Fruit fly (Drosophila melanogaster) whole organism, adult: ENCODE results near the gene CG15141.

Source experiments
- CG11617 ChIP-seq: fragments of 200-800 bp; sonication (Bioruptor generic); optimal IDR thresholded peaks from 2 replicates; lab custom pipeline; 2017; ENCODE audit warnings: mild to moderate bottlenecking, missing biosample characterization, missing genetic modification reagents, missing genetic modification characterization
- CG12768 ChIP-seq: fragments of 200-800 bp; sonication (Bioruptor generic); optimal IDR thresholded peaks from 2 replicates; lab custom pipeline; 2017; ENCODE audit warnings: missing biosample characterization, missing genetic modification characterization, mild to moderate bottlenecking, moderate library complexity, missing genetic modification reagents
- CG14711 ChIP-seq: fragments of 200-800 bp; sonication (Bioruptor generic); optimal IDR thresholded peaks from 2 replicates; lab custom pipeline; 2018; ENCODE audit warnings: missing biosample characterization, mild to moderate bottlenecking, missing genetic modification characterization, moderate library complexity
- CG1620 ChIP-seq: fragments of 200-800 bp; sonication (Bioruptor generic); optimal IDR thresholded peaks from 2 replicates; lab custom pipeline; 2016; ENCODE audit warnings: missing biosample characterization, missing genetic modification characterization
- CG33017 ChIP-seq: fragments of 200-800 bp; sonication (Bioruptor generic); optimal IDR thresholded peaks from 2 replicates; lab custom pipeline; 2018; ENCODE audit warnings: missing biosample characterization, mild to moderate bottlenecking, missing genetic modification characterization, moderate library complexity
- CG5204 ChIP-seq: fragments of 200-800 bp; sonication (Bioruptor generic); optimal IDR thresholded peaks from 2 replicates; lab custom pipeline; 2016; ENCODE audit warnings: missing biosample characterization, missing genetic modification characterization
- CG7045 ChIP-seq: fragments of 200-800 bp; sonication (Bioruptor generic); optimal IDR thresholded peaks from 2 replicates; lab custom pipeline; 2017; ENCODE audit warnings: missing biosample characterization, mild to moderate bottlenecking, missing genetic modification characterization
- CG7101 ChIP-seq: fragments of 200-800 bp; sonication (Bioruptor generic); optimal IDR thresholded peaks from 2 replicates; lab custom pipeline; 2018; ENCODE audit warnings: missing biosample characterization, mild to moderate bottlenecking, missing genetic modification characterization, moderate library complexity
- Clk ChIP-seq: fragments of 200-800 bp; sonication (Bioruptor generic); optimal IDR thresholded peaks from 2 replicates; lab custom pipeline; 2017; ENCODE audit warnings: missing biosample characterization, missing genetic modification characterization
- Crg-1 ChIP-seq: fragments of 200-800 bp; sonication (Bioruptor generic); optimal IDR thresholded peaks from 2 replicates; lab custom pipeline; 2016; ENCODE audit warnings: missing biosample characterization, missing genetic modification characterization
- Hr96 ChIP-seq: fragments of 200-800 bp; sonication (Bioruptor generic); optimal IDR thresholded peaks from 2 replicates; lab custom pipeline; 2016; ENCODE audit warnings: missing biosample characterization, missing genetic modification characterization
- Mnt ChIP-seq: fragments of 200-800 bp; sonication (Bioruptor generic); optimal IDR thresholded peaks from 2 replicates; lab custom pipeline; 2016; ENCODE audit warnings: missing biosample characterization, mild to moderate bottlenecking, missing genetic modification characterization
- bab1 ChIP-seq: fragments of 200-800 bp; sonication (Bioruptor generic); optimal IDR thresholded peaks from 3 replicates; lab custom pipeline; 2019; ENCODE audit warnings: missing biosample characterization, mild to moderate bottlenecking, missing genetic modification characterization, moderate library complexity
- cic ChIP-seq: fragments of 200-800 bp; sonication (Bioruptor generic); optimal IDR thresholded peaks from 2 replicates; lab custom pipeline; 2017; ENCODE audit warnings: missing biosample characterization, mild to moderate bottlenecking, missing genetic modification characterization, moderate library complexity
- cnc ChIP-seq, 2 experiments: fragments of >200 bp; optimal IDR thresholded peaks; 2 replicates each; lab custom pipeline; 2017
- kay ChIP-seq: fragments of 200-800 bp; sonication (Bioruptor generic); peaks from one replicate; lab custom pipeline; 2016; ENCODE audit warnings: missing biosample characterization, missing genetic modification characterization, borderline replicate concordance
- ovo ChIP-seq: fragments of 200-800 bp; sonication (Bioruptor generic); optimal IDR thresholded peaks from 2 replicates; lab custom pipeline; 2016; ENCODE audit warnings: missing biosample characterization, missing genetic modification characterization
- pad ChIP-seq: fragments of 200-800 bp; sonication (Bioruptor generic); optimal IDR thresholded peaks from 3 replicates; lab custom pipeline; 2017; ENCODE audit warnings: missing biosample characterization, missing genetic modification characterization, mild to moderate bottlenecking, moderate library complexity, missing genetic modification reagents
- tj ChIP-seq: fragments of 200-800 bp; sonication (Bioruptor generic); optimal IDR thresholded peaks from 3 replicates; lab custom pipeline; 2017; ENCODE audit warnings: missing biosample characterization, mild to moderate bottlenecking, missing genetic modification characterization, moderate library complexity
- toe ChIP-seq: fragments of 200-800 bp; sonication (Bioruptor generic); optimal IDR thresholded peaks from 2 replicates; lab custom pipeline; 2016; ENCODE audit warnings: missing biosample characterization, missing genetic modification characterization

Gene CG15141

DNA sequence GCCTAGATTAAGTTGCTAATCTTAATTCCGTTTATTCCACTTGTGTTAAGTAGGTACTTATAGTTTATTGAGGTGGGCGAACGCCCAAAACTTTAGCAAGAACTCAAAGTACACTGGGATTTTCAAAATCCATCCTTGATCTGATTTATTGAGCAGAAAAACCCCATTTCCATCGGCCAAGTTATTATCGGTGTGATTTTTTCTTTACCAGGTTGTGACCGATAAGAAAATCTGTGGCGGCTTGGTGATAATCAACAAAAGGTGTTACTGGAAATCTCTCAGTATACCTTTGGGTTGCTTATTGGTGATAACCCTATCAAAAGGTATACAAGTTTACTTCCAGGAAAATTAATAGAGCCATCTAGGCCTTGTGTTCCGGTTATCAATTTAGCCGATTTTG, 10.0 kb downstream of the CG15141 start:
- TF ChIP-seq kay (GFP tag; lab: Kevin White, UChicago) (peak; percentile 55), Hr96 (GFP tag; lab: Kevin White, UChicago) (no peak)

DNA sequence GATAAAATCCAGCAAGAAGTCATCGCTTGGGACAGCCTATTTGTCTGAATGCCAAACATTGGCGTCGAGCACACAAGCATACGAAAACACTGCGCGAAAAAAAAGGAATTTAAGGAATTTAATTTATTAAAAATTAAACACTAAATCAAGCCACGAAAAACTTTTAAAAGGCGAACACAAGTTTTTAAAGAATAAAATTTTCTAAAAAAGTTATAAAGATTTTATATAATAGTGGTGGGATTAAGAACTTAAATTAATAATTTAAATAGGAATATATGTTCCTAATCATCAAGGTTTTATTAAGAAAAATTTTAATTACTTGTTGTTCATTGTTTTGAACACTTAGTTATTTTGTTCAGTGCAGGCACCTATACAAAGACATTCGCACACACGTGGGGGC, 10.9 kb downstream of the CG15141 start:
- TF ChIP-seq pad (no peak), cic (no peak), CG5204 (GFP tag; lab: Kevin White, UChicago) (no peak), Crg-1 (GFP tag; lab: Kevin White, UChicago) (no peak), kay (GFP tag; lab: Kevin White, UChicago) (no peak), bab1 (GFP tag; lab: Kevin White, UChicago) (no peak), tj (GFP tag; lab: Kevin White, UChicago) (no peak), Clk (GFP tag; lab: Kevin White, UChicago) (no peak), CG7045 (no peak), CG1620 (no peak), Hr96 (GFP tag; lab: Kevin White, UChicago) (no peak), CG11617 (no peak), CG14711 (tag; lab: Kevin White, UChicago) (no peak), CG33017 (tag; lab: Kevin White, UChicago) (no peak), toe (GFP tag; lab: Kevin White, UChicago) (no peak), ovo (no peak)

DNA sequence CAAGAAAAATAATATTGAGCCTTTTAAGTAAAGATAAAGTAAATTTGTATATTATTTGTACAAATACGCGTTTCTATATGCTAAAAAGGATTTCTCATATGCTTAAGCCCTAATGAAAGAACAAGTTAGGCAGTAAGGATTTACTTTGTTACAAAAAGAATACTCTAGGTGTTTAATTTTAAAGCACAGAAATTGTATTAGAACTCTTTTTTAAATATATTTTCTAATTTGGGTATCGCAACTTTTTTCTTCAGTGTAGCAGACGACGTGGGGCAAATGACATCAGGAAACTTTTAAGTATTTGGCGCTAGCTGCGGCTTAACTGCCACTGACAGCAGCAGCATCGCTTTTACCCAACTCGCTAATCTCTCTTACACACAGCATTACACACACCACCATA, 11.6 kb downstream of the CG15141 start:
- TF ChIP-seq bab1 (GFP tag; lab: Kevin White, UChicago) (no peak), Hr96 (GFP tag; lab: Kevin White, UChicago) (no peak), Crg-1 (GFP tag; lab: Kevin White, UChicago) (no peak), CG7101 (tag; lab: Kevin White, UChicago) (no peak), CG1620 (no peak)

DNA sequence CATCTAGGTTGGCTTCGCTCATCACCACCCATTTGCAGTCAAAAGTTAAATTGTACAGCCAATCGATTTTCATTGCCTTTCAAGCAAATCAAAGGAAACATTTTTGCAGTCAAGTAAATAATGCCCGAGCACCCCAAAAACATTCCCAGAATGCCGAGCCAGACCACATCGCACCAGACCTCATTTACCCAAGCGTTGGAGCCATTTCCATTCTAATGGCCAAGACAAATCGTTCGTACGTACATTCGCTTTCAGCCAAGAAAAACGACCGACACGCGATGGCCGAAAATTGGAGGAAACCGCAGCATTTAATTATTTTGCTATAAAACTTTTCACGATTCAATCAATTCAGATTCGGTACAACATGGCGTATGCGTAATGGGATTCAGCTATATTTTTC, 14.6 kb downstream of the CG15141 start:
- TF ChIP-seq cic, result no peak
- TF ChIP-seq kay (GFP tag; lab: Kevin White, UChicago), result no peak
- no peak for TF ChIP-seq pad
- no peak for TF ChIP-seq Clk (GFP tag; lab: Kevin White, UChicago)
- TF ChIP-seq cnc (optimal IDR thresholded peaks at IDR 0.05; lab: Kevin White, UChicago), result no peak
- TF ChIP-seq ovo, result no peak
- no peak for TF ChIP-seq CG7045
- TF ChIP-seq CG12768 (GFP tag; lab: Kevin White, UChicago), result no peak
- TF ChIP-seq CG5204 (GFP tag; lab: Kevin White, UChicago), result no peak
- no peak for TF ChIP-seq CG33017 (tag; lab: Kevin White, UChicago)
- TF ChIP-seq Mnt, result no peak
- TF ChIP-seq CG11617, result no peak

DNA sequence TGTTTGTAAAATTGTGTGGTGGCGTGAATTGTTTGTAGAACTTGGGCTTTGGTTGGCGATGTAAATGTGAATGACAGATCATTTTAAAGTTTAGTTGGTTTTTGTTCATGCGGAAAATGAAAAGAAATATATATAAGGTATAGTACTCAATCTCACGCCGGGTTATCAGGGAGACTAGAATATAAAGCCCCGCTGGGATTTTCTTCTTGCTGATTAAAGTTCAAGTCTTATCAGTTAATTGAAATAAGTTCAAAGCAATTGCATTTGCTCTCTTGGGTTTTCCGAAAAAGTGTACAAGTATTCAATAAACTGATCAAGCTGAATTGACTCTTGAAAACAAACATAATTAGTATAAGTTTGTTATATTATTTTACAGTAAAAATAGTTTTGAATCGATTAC, 15.0 kb downstream of the CG15141 start:
- TF ChIP-seq CG1620 (no peak), kay (GFP tag; lab: Kevin White, UChicago) (peak; percentile 3)

DNA sequence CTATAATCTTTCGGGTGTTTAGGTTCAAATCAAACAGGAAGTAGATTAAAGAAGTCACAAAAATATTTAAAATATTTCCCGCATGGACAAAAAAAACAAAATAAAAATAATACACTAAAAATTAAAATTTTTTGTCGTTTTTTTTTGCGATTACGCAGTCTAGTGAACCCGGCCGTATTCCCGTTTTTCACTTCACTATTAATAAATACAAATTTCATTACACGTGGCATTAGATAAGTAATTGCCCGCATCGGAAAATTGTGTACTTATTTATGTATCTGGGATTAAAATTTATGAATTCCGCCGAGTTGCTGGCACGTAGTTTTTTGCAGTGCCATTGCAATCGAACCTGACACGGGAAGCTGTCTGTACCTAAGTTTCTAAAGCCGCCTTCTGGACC, 16.7 kb downstream of the CG15141 start:
- TF ChIP-seq pad (no peak), Crg-1 (GFP tag; lab: Kevin White, UChicago) (no peak), cnc (optimal IDR thresholded peaks at IDR 0.05; lab: Kevin White, UChicago) (no peak), CG5204 (GFP tag; lab: Kevin White, UChicago) (peak; percentile 58), ovo (no peak), Clk (GFP tag; lab: Kevin White, UChicago) (no peak), bab1 (GFP tag; lab: Kevin White, UChicago) (no peak), CG33017 (tag; lab: Kevin White, UChicago) (peak; percentile 65), cic (no peak), CG11617 (peak; percentile 31), toe (GFP tag; lab: Kevin White, UChicago) (no peak), CG1620 (no peak), CG7045 (peak; percentile 30), Hr96 (GFP tag; lab: Kevin White, UChicago) (no peak), CG12768 (GFP tag; lab: Kevin White, UChicago) (peak; percentile 52), CG7101 (tag; lab: Kevin White, UChicago) (peak; percentile 24), Mnt (no peak), tj (GFP tag; lab: Kevin White, UChicago) (peak; percentile 19), kay (GFP tag; lab: Kevin White, UChicago) (no peak), CG14711 (tag; lab: Kevin White, UChicago) (peak; percentile 28)

DNA sequence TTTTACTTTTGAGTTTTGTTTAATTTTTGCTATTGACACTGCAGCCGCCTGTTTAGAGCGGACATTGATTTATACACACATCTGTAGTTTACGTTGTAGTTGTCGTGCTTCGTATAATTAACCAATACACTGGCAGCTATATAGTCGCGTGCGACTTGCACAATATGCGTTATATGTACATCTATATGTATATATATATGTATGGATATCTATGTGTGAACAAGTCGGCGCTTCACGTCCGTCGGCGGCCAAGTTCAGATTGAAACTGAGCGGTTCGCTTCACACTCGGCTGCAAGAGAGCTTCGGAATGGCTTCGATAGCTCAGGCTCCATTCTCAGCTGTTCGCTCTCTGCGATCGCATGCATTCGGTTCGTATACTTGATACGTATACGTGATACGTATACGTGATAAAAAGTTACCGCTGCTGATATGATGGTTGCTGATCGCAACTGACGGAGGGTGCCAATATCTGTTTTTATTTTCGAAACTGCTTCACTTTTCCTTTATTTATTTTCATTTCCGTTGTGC, 17.6 kb downstream of the CG15141 start:
- TF ChIP-seq cic (peak; percentile 93), ovo (no peak), Mnt (peak; percentile 84), CG11617 (peak; percentile 21), CG7045 (no peak), CG33017 (tag; lab: Kevin White, UChicago) (peak; percentile 58), kay (GFP tag; lab: Kevin White, UChicago) (peak; percentile 94), bab1 (GFP tag; lab: Kevin White, UChicago) (no peak), CG5204 (GFP tag; lab: Kevin White, UChicago) (no peak), CG7101 (tag; lab: Kevin White, UChicago) (peak; percentile 28), CG12768 (GFP tag; lab: Kevin White, UChicago) (peak; percentile 47), toe (GFP tag; lab: Kevin White, UChicago) (peak; percentile 26), CG1620 (no peak), pad (peak; percentile 4), Crg-1 (GFP tag; lab: Kevin White, UChicago) (peak; percentile 28), Hr96 (GFP tag; lab: Kevin White, UChicago) (peak; percentile 1), Clk (GFP tag; lab: Kevin White, UChicago) (no peak), CG14711 (tag; lab: Kevin White, UChicago) (peak; percentile 22), tj (GFP tag; lab: Kevin White, UChicago) (peak; percentile 45), cnc (optimal IDR thresholded peaks at IDR 0.05; lab: Kevin White, UChicago) (no peak)
